Fruit fly (Drosophila melanogaster) ovary, adult (tissue): ENCODE data around the gene CG13041.

Source experiments
- CG17801 ChIP-seq: fragments of 200-800 bp; optimal IDR thresholded peaks from 2 replicates; lab custom pipeline; 2019; ENCODE audit warnings: missing biosample characterization, mild to moderate bottlenecking, missing genetic modification characterization, moderate library complexity; ENCODE audit not compliant: partially characterized antibody

CG13041 gene

DNA sequence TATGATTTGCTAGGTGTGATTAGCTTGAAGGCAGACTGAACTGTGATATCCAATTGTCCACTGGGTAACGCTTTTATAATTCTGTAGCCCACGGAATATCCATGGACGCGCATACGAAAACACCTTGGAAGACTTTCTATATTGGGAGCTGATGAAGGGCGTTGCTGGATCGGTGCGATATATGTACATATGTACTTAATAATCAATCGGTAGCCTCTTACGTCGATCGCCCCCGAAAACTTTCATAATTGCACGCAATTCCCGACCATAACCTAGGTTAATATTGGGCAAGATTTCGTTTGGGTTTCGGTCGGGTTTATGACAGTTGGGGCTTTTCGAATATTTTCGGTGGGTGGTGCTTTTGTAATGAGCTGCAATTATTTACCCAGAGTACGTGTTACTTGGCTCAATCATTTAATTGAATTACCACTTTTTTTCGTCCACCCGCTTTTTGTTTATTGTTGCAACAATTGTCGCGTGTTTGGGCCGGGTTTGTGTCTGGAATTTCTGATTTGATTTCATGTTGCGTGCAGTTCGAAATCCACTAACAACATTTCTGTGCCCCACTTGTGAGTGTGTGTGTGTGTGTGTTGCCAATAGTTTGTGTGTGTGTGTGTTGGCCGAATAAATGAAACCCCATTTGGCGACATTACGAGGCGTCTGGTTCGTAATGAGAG lies 37.3 kb downstream of the CG13041 start, which contains the start of gene CG13049:
Gene CG13049 (minus strand): TSS at position 51 of the 677 bp plus-strand sequence.
- no peak for TF ChIP-seq CG17801

DNA sequence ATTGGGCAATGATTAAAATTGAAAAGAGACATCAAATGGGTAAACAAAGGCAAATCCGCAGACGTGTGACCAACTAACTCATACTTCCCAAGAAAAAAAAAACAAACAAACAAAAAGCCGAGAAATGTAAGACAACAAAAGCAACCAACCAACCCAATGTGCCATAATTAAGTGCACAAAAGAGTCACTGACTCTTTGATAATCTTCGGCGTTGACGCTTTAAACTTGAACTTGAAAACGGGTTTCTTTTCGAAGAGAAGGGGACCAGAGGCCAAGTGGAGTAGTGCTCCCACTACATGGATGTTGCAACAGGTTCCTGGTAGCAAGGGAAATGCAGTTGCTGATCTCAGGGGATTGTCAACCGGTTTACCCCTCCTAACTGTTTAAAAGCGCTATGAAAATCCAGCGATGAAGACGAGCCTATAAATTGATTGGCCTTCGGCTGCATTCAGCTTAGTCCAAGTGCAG lies 39.3 kb downstream of the CG13041 start, which contains the start of gene CG13064:
Gene CG13064 (plus strand): TSS at position 418 of the 468 bp plus-strand sequence.
- no peak for TF ChIP-seq CG17801

- TF ChIP-seq CG17801, result no peak
These were observed 40.2 kb downstream of the CG13041 start, which contains the start of gene CG13050 for dm6 chr3L:16279171-16279570. CG13050 (minus strand) TSS chr3L:16279271.

DNA sequence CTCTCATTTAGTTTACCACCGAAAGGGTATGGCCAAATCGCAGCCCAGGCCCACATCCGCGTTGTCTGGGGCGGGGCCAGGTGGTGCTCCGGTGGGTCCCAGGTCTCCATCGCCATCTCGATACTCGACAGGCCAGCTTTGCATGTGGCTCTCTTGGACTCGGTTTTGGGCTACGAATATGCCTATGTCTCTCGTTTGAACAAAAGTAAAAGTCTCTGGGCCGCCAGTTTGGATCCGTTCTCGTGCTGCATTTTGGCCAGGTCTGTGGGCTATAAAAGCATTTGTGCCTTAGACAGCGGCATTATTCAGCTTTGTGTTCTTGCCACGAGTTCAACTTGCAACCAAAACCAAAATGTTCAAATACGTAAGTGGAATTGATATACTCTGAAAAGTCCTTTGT lies 42.2 kb downstream of the CG13041 start, which contains the start of gene CG13065:
Gene CG13065 (plus strand): TSS at position 301 of the 400 bp plus-strand sequence.
- TF ChIP-seq CG17801, result no peak

DNA sequence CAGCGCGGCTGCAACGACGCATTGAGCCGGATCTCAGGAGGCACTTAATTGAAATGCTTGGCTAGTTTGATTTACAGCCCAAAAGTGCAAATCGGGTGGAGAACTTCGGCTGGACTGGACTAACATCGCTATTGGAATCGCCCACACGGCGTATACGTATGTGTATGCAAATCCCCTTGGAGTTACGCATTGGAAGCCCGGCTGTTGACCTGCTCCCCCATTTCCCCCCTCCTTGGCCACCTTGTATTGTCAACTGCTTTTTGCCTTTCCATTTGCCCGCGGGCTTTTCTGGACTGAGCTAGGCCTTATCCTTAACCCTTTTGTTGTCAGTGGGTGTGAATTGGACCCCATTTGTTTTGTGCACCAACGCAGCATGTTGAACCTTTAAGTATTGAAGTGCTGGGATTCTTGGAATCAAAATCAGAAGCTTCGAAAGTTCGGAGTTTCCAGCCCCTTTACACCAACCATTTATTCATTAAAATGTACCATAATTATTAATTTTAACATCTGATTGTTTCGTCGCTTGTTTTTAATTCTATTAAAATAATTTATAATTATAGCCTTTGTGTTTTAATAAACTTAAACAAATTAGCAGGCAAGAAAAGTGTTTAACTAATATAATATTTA lies 43.8 kb downstream of the CG13041 start:
- TF ChIP-seq CG17801, result no peak

dm6 chr3L:16272338-16272959 lies 46.9 kb downstream of the CG13041 start, which contains the start of gene CG13066:
CG13066 (plus strand) TSS chr3L:16272909.
- TF ChIP-seq CG17801, result no peak

DNA sequence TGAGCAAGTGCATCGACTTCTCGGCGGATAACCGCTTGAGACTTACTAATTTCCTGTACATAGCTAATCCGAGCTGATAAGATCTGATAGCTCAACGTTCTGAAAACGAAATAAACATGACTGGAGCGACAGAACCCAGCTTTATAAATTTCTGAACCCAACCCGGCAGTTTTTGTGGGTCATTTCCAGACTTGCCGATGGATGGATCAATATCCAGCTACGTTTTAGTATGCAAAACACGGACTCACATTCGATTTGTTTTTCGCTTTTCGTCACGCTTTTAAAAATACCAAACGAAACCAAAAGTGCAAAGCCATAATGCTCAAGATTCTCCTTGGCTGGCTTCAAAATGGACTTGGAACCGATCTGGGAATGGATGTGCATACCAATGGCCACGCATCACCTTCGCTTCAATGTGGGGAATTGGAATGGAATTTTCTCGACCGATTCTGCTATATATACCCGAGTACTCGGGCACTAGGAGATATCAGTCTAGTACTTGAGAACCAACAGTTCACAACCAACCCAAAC lies 48.5 kb downstream of the CG13041 start, which contains the start of the genes CG34248 and CG13067:
Gene CG34248 (minus strand): TSS at position 101 of the 531 bp plus-strand sequence.
Gene CG13067 (plus strand): TSS at position 481 of the 531 bp plus-strand sequence.
- TF ChIP-seq CG17801, result no peak

dm6 chr3L:16269092-16269491 lies 50.2 kb downstream of the CG13041 start, which contains the start of gene CG13068:
CG13068 (plus strand) TSS chr3L:16269392.
- TF ChIP-seq CG17801, result no peak
